Worm (Caenorhabditis elegans) whole organism, L1 larva: ENCODE data around the gene peb-1.

Source experiments
- C04F5.9 ChIP-seq: sonication (generic microtip); optimal IDR thresholded peaks from 2 replicates; lab custom pipeline; 2016; ENCODE audit warnings: missing genetic modification characterization, missing compliant biosample characterization
- C34B4.2 ChIP-seq: sonication (generic microtip); optimal IDR thresholded peaks from 2 replicates; lab custom pipeline; 2017; ENCODE audit warnings: mild to moderate bottlenecking, missing genetic modification characterization, missing compliant biosample characterization
- F16B12.6 ChIP-seq: fragments of 150-350 bp; optimal IDR thresholded peaks from 2 replicates; lab custom pipeline; 2014; ENCODE audit warnings: missing biosample characterization, missing genetic modification characterization
- Y116A8C.19 ChIP-seq: sonication (generic microtip); optimal IDR thresholded peaks from 2 replicates; lab custom pipeline; 2016; ENCODE audit warnings: missing compliant biosample characterization, missing genetic modification characterization, borderline replicate concordance
- alr-1 ChIP-seq: fragments of 200-800 bp; sonication (Bioruptor generic); optimal IDR thresholded peaks from 2 replicates; lab custom pipeline; 2018; ENCODE audit warnings: borderline replicate concordance, mild to moderate bottlenecking, missing genetic modification characterization, missing compliant biosample characterization
- aly-2 ChIP-seq: fragments of 150-350 bp; optimal IDR thresholded peaks from 2 replicates; lab custom pipeline; 2014; ENCODE audit warnings: missing biosample characterization, missing genetic modification characterization
- ama-1 ChIP-seq: fragments of 150-350 bp; optimal IDR thresholded peaks from 2 replicates; lab custom pipeline; 2014
- ceh-8 ChIP-seq: fragments of 200-800 bp; sonication (Bioruptor generic); optimal IDR thresholded peaks from 2 replicates; lab custom pipeline; 2018; ENCODE audit warnings: mild to moderate bottlenecking, missing genetic modification characterization, moderate library complexity, missing compliant biosample characterization
- ceh-82 ChIP-seq, 3 experiments: fragments of 150-350 bp in 1 of 3; sonication (generic microtip) in 2 of 3; optimal IDR thresholded peaks; 2 replicates each; lab custom pipeline; 2014 to 2017; ENCODE audit warnings: missing biosample characterization in 3 of 3, missing genetic modification characterization in 3 of 3
- ceh-90 ChIP-seq: sonication (generic microtip); optimal IDR thresholded peaks from 2 replicates; lab custom pipeline; 2016; ENCODE audit warnings: missing genetic modification characterization, missing compliant biosample characterization
- ces-1 ChIP-seq: fragments of 150-350 bp; optimal IDR thresholded peaks from 2 replicates; lab custom pipeline; 2014; ENCODE audit warnings: missing biosample characterization, missing genetic modification reagents, missing genetic modification characterization
- efl-3 ChIP-seq: fragments of 200-800 bp; sonication (Bioruptor generic); optimal IDR thresholded peaks from 2 replicates; lab custom pipeline; 2018; ENCODE audit warnings: mild to moderate bottlenecking, missing genetic modification characterization, missing compliant biosample characterization
- egl-27 ChIP-seq, 2 experiments: fragments of 150-350 bp in 1 of 2; sonication (generic microtip); optimal IDR thresholded peaks; 3 replicates each; lab custom pipeline; 2017 to 2018; ENCODE audit warnings: missing biosample characterization in 2 of 2, missing genetic modification characterization in 2 of 2, missing genetic modification reagents in 2 of 2
- elt-2 ChIP-seq: sonication (generic microtip); optimal IDR thresholded peaks from 2 replicates; lab custom pipeline; 2016; ENCODE audit warnings: missing genetic modification characterization, mild to moderate bottlenecking, inconsistent platforms, missing compliant biosample characterization, missing genetic modification reagents
- elt-3 ChIP-seq, 6 experiments: fragments of 150-350 bp in 1 of 6; sonication (generic microtip); optimal IDR thresholded peaks; 2 replicates each; lab custom pipeline; 2017 to 2018; ENCODE audit warnings: missing biosample characterization in 6 of 6, missing genetic modification characterization in 6 of 6, inconsistent platforms in 1 of 6
- ets-5 ChIP-seq: fragments of 200-800 bp; sonication (Bioruptor generic); IDR thresholded peaks from 2 replicates; pipeline ENCODE4 v1.3.6; 2022; ENCODE audit warnings: missing genetic modification characterization, missing compliant biosample characterization
- fkh-10 ChIP-seq: sonication (generic microtip); optimal IDR thresholded peaks from 2 replicates; lab custom pipeline; 2017; ENCODE audit warnings: missing biosample characterization, missing genetic modification reagents, missing genetic modification characterization
- fkh-8 ChIP-seq: sonication (generic microtip); optimal IDR thresholded peaks from 2 replicates; lab custom pipeline; 2016; ENCODE audit warnings: mild to moderate bottlenecking, missing genetic modification characterization, missing compliant biosample characterization
- fos-1 ChIP-seq: fragments of 150-350 bp; optimal IDR thresholded peaks from 2 replicates; lab custom pipeline; 2014; ENCODE audit warnings: missing biosample characterization, missing genetic modification characterization
- hlh-17 ChIP-seq: fragments of 200-800 bp; sonication (Bioruptor generic); optimal IDR thresholded peaks from 2 replicates; lab custom pipeline; 2018; ENCODE audit warnings: missing genetic modification characterization, mild to moderate bottlenecking, missing compliant biosample characterization, moderate library complexity, borderline replicate concordance
- hlh-4 ChIP-seq: sonication (generic microtip); optimal IDR thresholded peaks from 2 replicates; lab custom pipeline; 2016; ENCODE audit warnings: mild to moderate bottlenecking, missing genetic modification characterization, missing compliant biosample characterization
- irx-1 ChIP-seq: sonication (generic microtip); optimal IDR thresholded peaks from 2 replicates; lab custom pipeline; 2016; ENCODE audit warnings: missing genetic modification characterization, missing compliant biosample characterization
- isw-1 ChIP-seq: fragments of 200-800 bp; sonication (Bioruptor generic); IDR thresholded peaks from 2 replicates; pipeline ENCODE4 v1.3.6; 2022; ENCODE audit warnings: missing genetic modification characterization, missing compliant biosample characterization
- jun-1 ChIP-seq: fragments of 150-350 bp; optimal IDR thresholded peaks from 2 replicates; lab custom pipeline; 2014; ENCODE audit warnings: missing biosample characterization, missing genetic modification reagents, missing genetic modification characterization
- lin-13 ChIP-seq: fragments of 150-350 bp; optimal IDR thresholded peaks from 2 replicates; lab custom pipeline; 2014; ENCODE audit warnings: missing biosample characterization, missing genetic modification reagents, missing genetic modification characterization
- lin-14 ChIP-seq: fragments of 200-800 bp; sonication (Bioruptor generic); optimal IDR thresholded peaks from 2 replicates; lab custom pipeline; 2018; ENCODE audit warnings: mild to moderate bottlenecking, missing genetic modification characterization, moderate library complexity, missing compliant biosample characterization
- lin-15B ChIP-seq: fragments of 150-350 bp; sonication (generic microtip); optimal IDR thresholded peaks from 3 replicates; lab custom pipeline; 2014; ENCODE audit warnings: missing biosample characterization, missing genetic modification characterization
- lin-35 ChIP-seq, 2 experiments: fragments of 150-350 bp; optimal IDR thresholded peaks; 2 replicates each; lab custom pipeline; 2014; ENCODE audit warnings: missing biosample characterization in 2 of 2, missing genetic modification characterization in 2 of 2, missing genetic modification reagents in 2 of 2
- lir-3 ChIP-seq: sonication (generic microtip); optimal IDR thresholded peaks from 2 replicates; lab custom pipeline; 2016; ENCODE audit warnings: mild to moderate bottlenecking, missing genetic modification characterization, moderate library complexity, missing compliant biosample characterization; ENCODE audit not compliant: poor library complexity
- mab-9 ChIP-seq: fragments of 200-800 bp; sonication (Bioruptor generic); IDR thresholded peaks from 2 replicates; pipeline ENCODE4 v1.3.6; 2022; ENCODE audit warnings: missing genetic modification reagents, missing genetic modification characterization, missing compliant biosample characterization
- mef-2 ChIP-seq: fragments of 150-350 bp; optimal IDR thresholded peaks from 2 replicates; lab custom pipeline; 2014; ENCODE audit warnings: missing biosample characterization, missing genetic modification characterization
- mep-1 ChIP-seq: fragments of 150-350 bp; optimal IDR thresholded peaks from 2 replicates; lab custom pipeline; 2014; ENCODE audit warnings: missing biosample characterization, missing genetic modification characterization
- nhr-11 ChIP-seq: fragments of 150-350 bp; optimal IDR thresholded peaks from 2 replicates; lab custom pipeline; 2014; ENCODE audit warnings: missing biosample characterization, missing genetic modification characterization
- nhr-12 ChIP-seq: sonication (generic microtip); optimal IDR thresholded peaks from 2 replicates; lab custom pipeline; 2017; ENCODE audit warnings: missing biosample characterization, missing genetic modification characterization
- nhr-19 ChIP-seq: fragments of 200-800 bp; sonication (Bioruptor generic); conservative IDR thresholded peaks from 2 replicates; pipeline ENCODE4 v1.3.6; 2022; ENCODE audit warnings: missing genetic modification characterization, missing compliant biosample characterization
- nhr-20 ChIP-seq: sonication (generic microtip); optimal IDR thresholded peaks from 2 replicates; lab custom pipeline; 2016; ENCODE audit warnings: mild to moderate bottlenecking, missing genetic modification characterization, missing compliant biosample characterization
- nhr-237 ChIP-seq: fragments of 150-350 bp; optimal IDR thresholded peaks from 2 replicates; lab custom pipeline; 2014; ENCODE audit warnings: missing biosample characterization, missing genetic modification characterization
- nhr-28 ChIP-seq: fragments of 150-350 bp; optimal IDR thresholded peaks from 2 replicates; lab custom pipeline; 2014; ENCODE audit warnings: missing biosample characterization, missing genetic modification characterization
- nhr-47 ChIP-seq: sonication (generic microtip); optimal IDR thresholded peaks from 2 replicates; lab custom pipeline; 2016; ENCODE audit warnings: mild to moderate bottlenecking, missing genetic modification characterization, moderate library complexity, missing compliant biosample characterization
- nhr-71 ChIP-seq: sonication (generic microtip); optimal IDR thresholded peaks from 2 replicates; lab custom pipeline; 2016; ENCODE audit warnings: mild to moderate bottlenecking, missing genetic modification characterization, moderate library complexity, missing compliant biosample characterization
- nhr-76 ChIP-seq: sonication (generic microtip); optimal IDR thresholded peaks from 2 replicates; lab custom pipeline; 2017; ENCODE audit warnings: missing biosample characterization, missing genetic modification characterization
- pax-3 ChIP-seq: fragments of 200-800 bp; sonication (Bioruptor generic); optimal IDR thresholded peaks from 2 replicates; lab custom pipeline; 2018; ENCODE audit warnings: mild to moderate bottlenecking, missing genetic modification characterization, moderate library complexity, missing compliant biosample characterization
- sox-4 ChIP-seq: sonication (generic microtip); optimal IDR thresholded peaks from 2 replicates; lab custom pipeline; 2016; ENCODE audit warnings: missing genetic modification characterization, missing compliant biosample characterization
- sup-37 ChIP-seq: fragments of 200-800 bp; sonication (Bioruptor generic); optimal IDR thresholded peaks from 2 replicates; lab custom pipeline; 2018; ENCODE audit warnings: mild to moderate bottlenecking, missing genetic modification characterization, missing compliant biosample characterization
- tbx-2 ChIP-seq: sonication (generic microtip); optimal IDR thresholded peaks from 2 replicates; lab custom pipeline; 2016; ENCODE audit warnings: missing genetic modification characterization, missing compliant biosample characterization
- unc-130 ChIP-seq: fragments of 150-350 bp; optimal IDR thresholded peaks from 2 replicates; lab custom pipeline; 2017; ENCODE audit warnings: missing biosample characterization, missing genetic modification characterization, inconsistent platforms
- unc-30 ChIP-seq: sonication (generic microtip); optimal IDR thresholded peaks from 2 replicates; lab custom pipeline; 2017; ENCODE audit warnings: missing biosample characterization, missing genetic modification characterization
- unc-86 ChIP-seq: sonication (generic microtip); optimal IDR thresholded peaks from 2 replicates; lab custom pipeline; 2016; ENCODE audit warnings: missing genetic modification characterization, missing compliant biosample characterization
- unc-98 ChIP-seq: fragments of 200-800 bp; sonication (Bioruptor generic); IDR thresholded peaks from 2 replicates; pipeline ENCODE4 v1.3.6; 2022; ENCODE audit warnings: missing genetic modification characterization, missing compliant biosample characterization
- vab-15 ChIP-seq: sonication (generic microtip); optimal IDR thresholded peaks from 2 replicates; lab custom pipeline; 2017; ENCODE audit warnings: missing genotype, mild to moderate bottlenecking, missing genetic modification characterization, missing compliant biosample characterization
- zip-4 ChIP-seq: fragments of 200-800 bp; sonication (Bioruptor generic); optimal IDR thresholded peaks from 2 replicates; lab custom pipeline; 2018; ENCODE audit warnings: mild to moderate bottlenecking, missing genetic modification characterization, moderate library complexity, missing compliant biosample characterization
- ztf-4 ChIP-seq: fragments of 150-350 bp; optimal IDR thresholded peaks from 2 replicates; lab custom pipeline; 2014; ENCODE audit warnings: missing biosample characterization, missing genetic modification characterization

The peb-1 gene

DNA sequence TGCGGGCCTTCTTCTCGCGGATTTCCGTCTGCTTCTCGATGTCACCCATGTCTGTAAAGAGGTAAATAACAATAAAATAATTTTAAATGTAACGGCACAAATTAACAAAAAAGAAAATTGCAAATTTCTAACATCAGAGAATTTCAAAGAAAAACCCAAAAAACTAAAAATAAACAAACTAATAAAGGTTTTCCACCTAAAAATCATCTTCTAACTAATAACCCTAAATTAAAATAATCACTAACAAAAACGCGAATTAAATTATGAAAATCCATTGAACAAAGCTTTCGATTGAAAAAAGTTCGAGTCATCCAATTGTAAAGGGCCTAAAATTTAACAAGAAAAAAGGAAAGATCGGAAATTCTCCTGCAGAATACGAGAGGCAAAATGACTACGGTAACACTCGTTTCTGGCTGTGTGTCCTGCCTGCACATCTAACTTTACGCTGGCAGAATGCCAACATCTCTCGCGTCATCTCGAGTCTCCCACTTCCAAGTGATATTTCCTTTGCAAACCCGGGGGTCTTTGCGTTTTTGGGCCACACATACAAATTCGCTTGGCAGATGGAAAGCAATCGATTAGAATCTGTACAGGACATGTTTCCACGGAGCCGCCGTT lies 31.8 kb downstream of the peb-1 start, which contains the start of gene rpl-11.2 (continued):
- TF ChIP-seq efl-3 (GFP tag; lab: Kevin White, UChicago) = peak; percentile 11
- peak; percentile 96 to 99 (median 98) for TF ChIP-seq ceh-82 (tag; optimal IDR thresholded peaks at IDR 0.05; lab: Kevin White, UChicago)
- peak; percentile 96 for TF ChIP-seq isw-1 (GFP tag; lab: Robert Waterston, UW)
- TF ChIP-seq C34B4.2 (tag; lab: Kevin White, UChicago) = no peak
- TF ChIP-seq F16B12.6 (tag; lab: Kevin White, UChicago) = peak; percentile 68
- TF ChIP-seq zip-4 = peak; percentile 79
- TF ChIP-seq ztf-4 (tag; lab: Kevin White, UChicago) = peak; percentile 94
- peak; percentile 98 for TF ChIP-seq lin-14 (GFP tag; lab: Kevin White, UChicago)
- peak; percentile 87 for TF ChIP-seq lir-3 (tag; lab: Kevin White, UChicago)
- TF ChIP-seq fkh-8 (tag; lab: Kevin White, UChicago) = peak; percentile 97
- peak; percentile 98 for TF ChIP-seq tbx-2 (tag; lab: Kevin White, UChicago)
- TF ChIP-seq C04F5.9 (tag; lab: Kevin White, UChicago) = peak; percentile 75
- peak; percentile 94 for TF ChIP-seq nhr-237 (tag; lab: Kevin White, UChicago)
- peak; percentile 25 for TF ChIP-seq nhr-28 (tag; lab: Kevin White, UChicago)
- TF ChIP-seq nhr-47 (tag; lab: Kevin White, UChicago) = peak; percentile 98
- TF ChIP-seq unc-130 (tag; lab: Kevin White, UChicago) = peak; percentile 99
- TF ChIP-seq hlh-17 (GFP tag; lab: Kevin White, UChicago) = no peak
- TF ChIP-seq hlh-4 (tag; lab: Kevin White, UChicago) = no peak
- peak; percentile 97 for TF ChIP-seq fkh-10 (GFP tag; lab: Kevin White, UChicago)
- TF ChIP-seq fos-1 (tag; lab: Kevin White, UChicago) = peak; percentile 97
- no peak for TF ChIP-seq unc-30
- peak; percentile 99 for TF ChIP-seq nhr-71 (tag; lab: Kevin White, UChicago)
- TF ChIP-seq sup-37 (GFP tag; lab: Kevin White, UChicago) = peak; percentile 82
- peak; percentile 95 to 99 (median 96) for TF ChIP-seq elt-3 (tag; optimal IDR thresholded peaks at IDR 0.05; lab: Kevin White, UChicago)
- peak; percentile 83 for TF ChIP-seq elt-2 (tag; lab: Kevin White, UChicago)
- peak; percentile 60 to 88 for TF ChIP-seq egl-27 (tag; optimal IDR thresholded peaks at IDR 0.05; lab: Kevin White, UChicago)
- TF ChIP-seq sox-4 (tag; lab: Kevin White, UChicago) = peak; percentile 83
- peak; percentile 56 for TF ChIP-seq nhr-12 (tag; lab: Kevin White, UChicago)
- no peak for TF ChIP-seq ces-1
- TF ChIP-seq aly-2 (tag; lab: Kevin White, UChicago) = peak; percentile 91
- peak; percentile 89 for TF ChIP-seq pax-3 (tag; lab: Kevin White, UChicago)
- TF ChIP-seq mab-9 = peak; percentile 88
- peak; percentile 88 for TF ChIP-seq ama-1
- no peak for TF ChIP-seq ets-5 (GFP tag; lab: Robert Waterston, UW)
- TF ChIP-seq Y116A8C.19 (tag; lab: Kevin White, UChicago) = no peak
- TF ChIP-seq ceh-90 (tag; lab: Kevin White, UChicago) = no peak
- peak; percentile 90 for TF ChIP-seq vab-15
- peak; percentile 99 for TF ChIP-seq mep-1 (tag; lab: Kevin White, UChicago)
- TF ChIP-seq unc-86 (tag; lab: Kevin White, UChicago) = peak; percentile 96
- TF ChIP-seq nhr-20 (tag; lab: Kevin White, UChicago) = peak; percentile 99
- peak; percentile 94 for TF ChIP-seq irx-1
- TF ChIP-seq unc-98 (GFP tag; lab: Robert Waterston, UW) = peak; percentile 20; the same call in 1 of the 2 replicates
- TF ChIP-seq lin-35 (GFP tag; optimal IDR thresholded peaks at IDR 0.05; lab: Kevin White, UChicago) = peak; percentile 89 to 95
- TF ChIP-seq nhr-11 = peak; percentile 94
- peak; percentile 84 for TF ChIP-seq lin-15B
- no peak for TF ChIP-seq alr-1 (tag; lab: Kevin White, UChicago)
- TF ChIP-seq nhr-76 = peak; percentile 70
- TF ChIP-seq lin-13 = peak; percentile 98
- peak; percentile 97 for TF ChIP-seq jun-1
- peak; percentile 87 for TF ChIP-seq ceh-8 (GFP tag; lab: Kevin White, UChicago)
- peak; percentile 98 for TF ChIP-seq nhr-19 (GFP tag; lab: Robert Waterston, UW)
- peak; percentile 92 for TF ChIP-seq mef-2 (tag; lab: Kevin White, UChicago)
